Worm (Caenorhabditis elegans): ENCODE measurements around the gene F58E6.8.

- TF ChIP-seq ceh-18 (tag; optimal IDR thresholded peaks at IDR 0.05) (no peak), T23F11.4 (GFP tag; optimal IDR thresholded peaks at IDR 0.05) (no peak), nfya-1 (tag; optimal IDR thresholded peaks at IDR 0.05) (no peak), pqm-1 (tag; optimal IDR thresholded peaks at IDR 0.05) (no peak), elt-2 (tag; optimal IDR thresholded peaks at IDR 0.05) (no peak), ama-1 (optimal IDR thresholded peaks at IDR 0.05) (no peak), pag-3 (tag; optimal IDR thresholded peaks at IDR 0.05; ENCODE audit: borderline replicate concordance) (no peak)
Observed at ce11 chrV:9771970-9772369, 16.3 kb upstream of the F58E6.8 start, which contains the start of gene F46B6.2.

All from whole organism, late embryonic.